Worm (Caenorhabditis elegans): ENCODE results near the gene F19G12.8.

Gene F19G12.8

ce11 chrX:1456350-1457080 is 39.4 kb downstream of the F19G12.8 start (continued):
- no peak for TF ChIP-seq dox-1 (GFP tag; IDR thresholded peaks at IDR 0.05)
- TF ChIP-seq aptf-2 (GFP tag; conservative IDR thresholded peaks at IDR 0.05) = no peak
- TF ChIP-seq nhr-120 (GFP tag; IDR thresholded peaks at IDR 0.05) = no peak
- TF ChIP-seq repo-1 (tag; optimal IDR thresholded peaks at IDR 0.05) = no peak
- TF ChIP-seq ceh-27 (GFP tag; optimal IDR thresholded peaks at IDR 0.05) = no peak
- 0 out of 2 replicates have a peak, but pooled peaks have one; percentile 13 for TF ChIP-seq egrh-3 (GFP tag; IDR thresholded peaks at IDR 0.05)
- TF ChIP-seq efl-1 (GFP tag; optimal IDR thresholded peaks at IDR 0.05) = no peak
- no peak for TF ChIP-seq egl-18 (GFP tag; IDR thresholded peaks at IDR 0.05)
- no peak for TF ChIP-seq hlh-12 (tag; optimal IDR thresholded peaks at IDR 0.05)
- TF ChIP-seq K12H6.12 (tag; optimal IDR thresholded peaks at IDR 0.05) = peak; percentile 35
- TF ChIP-seq unc-62 (GFP tag; optimal IDR thresholded peaks at IDR 0.05) = peak; percentile 38
- no peak for TF ChIP-seq hsf-1 (GFP tag; IDR thresholded peaks at IDR 0.05)
- TF ChIP-seq nfyb-1 (GFP tag; IDR thresholded peaks at IDR 0.05) = 0 out of 2 replicates have a peak, but pooled peaks have one; percentile 24
- no peak for TF ChIP-seq ztf-26 (tag; optimal IDR thresholded peaks at IDR 0.05)
- TF ChIP-seq B0336.3 (GFP tag; IDR thresholded peaks at IDR 0.05) = no peak

ce11 chrX:1458793-1459192 is 41.7 kb downstream of the F19G12.8 start, which contains the start of gene D1005.2:
Gene D1005.2 (plus strand): TSS chrX:1459022.
- TF ChIP-seq egl-44 (GFP tag; IDR thresholded peaks at IDR 0.05) = no peak

- TF ChIP-seq nfya-2 (GFP tag; IDR thresholded peaks at IDR 0.05) (no peak), lin-35 (GFP tag; optimal IDR thresholded peaks at IDR 0.05) (no peak), aptf-3 (GFP tag; IDR thresholded peaks at IDR 0.05) (no peak), sea-2 (GFP tag; IDR thresholded peaks at IDR 0.05) (no peak), madf-8 (GFP tag; conservative IDR thresholded peaks at IDR 0.05) (no peak)
These were observed 42.6 kb downstream of the F19G12.8 start for ce11 chrX:1459756-1460155.

ce11 chrX:1464699-1465098 is 47.6 kb downstream of the F19G12.8 start, which contains the start of gene D1005.6:
Gene D1005.6 (minus strand): TSS chrX:1464799.
- TF ChIP-seq aptf-3 (GFP tag; IDR thresholded peaks at IDR 0.05) = no peak
- TF ChIP-seq mxl-1 (tag; optimal IDR thresholded peaks at IDR 0.05) = no peak
- no peak for TF ChIP-seq fkh-3 (tag; optimal IDR thresholded peaks at IDR 0.05)
- no peak for TF ChIP-seq ztf-25 (GFP tag; IDR thresholded peaks at IDR 0.05)
- TF ChIP-seq ama-1 (optimal IDR thresholded peaks at IDR 0.05) = no peak
- no peak for TF ChIP-seq ama-1 (GFP tag; optimal IDR thresholded peaks at IDR 0.05)
- TF ChIP-seq athp-1 (tag; optimal IDR thresholded peaks at IDR 0.05) = no peak
- TF ChIP-seq tlf-1 (GFP tag; optimal IDR thresholded peaks at IDR 0.05) = no peak
- no peak for TF ChIP-seq lir-1 (GFP tag; conservative IDR thresholded peaks at IDR 0.05)
- no peak for TF ChIP-seq F33H1.4 (GFP tag; IDR thresholded peaks at IDR 0.05)

ce11 chrX:1468057-1468456 is 50.9 kb downstream of the F19G12.8 start:
- TF ChIP-seq bed-2 (GFP tag; IDR thresholded peaks at IDR 0.05) = no peak
- no peak for TF ChIP-seq dpff-1 (tag; optimal IDR thresholded peaks at IDR 0.05)
- TF ChIP-seq aptf-2 (GFP tag; conservative IDR thresholded peaks at IDR 0.05) = no peak
- no peak for TF ChIP-seq ztf-25 (GFP tag; IDR thresholded peaks at IDR 0.05)
- no peak for TF ChIP-seq C17E4.6 (GFP tag; IDR thresholded peaks at IDR 0.05)
- no peak for TF ChIP-seq F57C9.4 (tag; optimal IDR thresholded peaks at IDR 0.05)

Data from whole organism, young adult.